Worm (Caenorhabditis elegans) whole organism, young adult: ENCODE measurements around the gene F31D5.2.

ENCODE experiments used
- B0019.2 ChIP-seq: fragments of 200-800 bp; sonication (Bioruptor generic); conservative IDR thresholded peaks from 2 replicates; pipeline ENCODE4 v1.3.6; 2022; ENCODE audit warnings: missing genetic modification reagents, missing genetic modification characterization, missing compliant biosample characterization
- F22D6.2 ChIP-seq: sonication (generic microtip); optimal IDR thresholded peaks from 2 replicates; lab custom pipeline; 2016; ENCODE audit warnings: mild to moderate bottlenecking, missing genetic modification characterization, missing compliant biosample characterization
- F37B4.10 ChIP-seq: fragments of 200-800 bp; sonication (Bioruptor generic); IDR thresholded peaks from 2 replicates; pipeline ENCODE4 v1.3.6; 2022; ENCODE audit warnings: missing genetic modification characterization, missing compliant biosample characterization
- Y53F4B.3 ChIP-seq: fragments of 200-800 bp; sonication (Bioruptor generic); IDR thresholded peaks from 2 replicates; pipeline ENCODE4 v1.3.6; 2022; ENCODE audit warnings: missing genetic modification reagents, missing genetic modification characterization, missing compliant biosample characterization
- Y56A3A.18 ChIP-seq: fragments of 200-800 bp; sonication (Bioruptor generic); IDR thresholded peaks from 2 replicates; pipeline ENCODE4 v1.3.6; 2022; ENCODE audit warnings: missing genetic modification reagents, missing genetic modification characterization, missing compliant biosample characterization
- Y79H2A.3 ChIP-seq: fragments of 200-800 bp; sonication (Bioruptor generic); conservative IDR thresholded peaks from 2 replicates; pipeline ENCODE4 v1.3.6; 2022; ENCODE audit warnings: missing genetic modification reagents, missing genetic modification characterization, missing compliant biosample characterization
- ama-1 ChIP-seq, 3 experiments: fragments of 150-350 bp in 1 of 3; sonication (generic microtip) in 2 of 3; optimal IDR thresholded peaks; 2 replicates each; lab custom pipeline; 2014 to 2018; ENCODE audit warnings: missing biosample characterization in 2 of 3, missing genetic modification characterization in 2 of 3, missing genetic modification reagents in 2 of 3
- atf-7 ChIP-seq: sonication (generic microtip); optimal IDR thresholded peaks from 2 replicates; lab custom pipeline; 2017; ENCODE audit warnings: mild to moderate bottlenecking, missing genetic modification characterization, missing compliant biosample characterization
- athp-1 ChIP-seq: sonication (generic microtip); optimal IDR thresholded peaks from 2 replicates; lab custom pipeline; 2017; ENCODE audit warnings: mild to moderate bottlenecking, missing genetic modification characterization, missing compliant biosample characterization
- attf-6 ChIP-seq: fragments of 200-800 bp; sonication (Bioruptor generic); IDR thresholded peaks from 2 replicates; pipeline ENCODE4 v1.3.6; 2022; ENCODE audit warnings: missing genetic modification reagents, missing genetic modification characterization, missing compliant biosample characterization
- bed-1 ChIP-seq: fragments of 200-800 bp; sonication (Bioruptor generic); IDR thresholded peaks from 2 replicates; pipeline ENCODE4 v1.3.6; 2022; ENCODE audit warnings: missing genetic modification reagents, missing genetic modification characterization, missing compliant biosample characterization
- ccch-3 ChIP-seq: fragments of 200-800 bp; sonication (Bioruptor generic); optimal IDR thresholded peaks from 2 replicates; lab custom pipeline; 2018; ENCODE audit warnings: mild to moderate bottlenecking, missing genetic modification characterization, missing compliant biosample characterization
- cebp-1 ChIP-seq, 2 experiments: fragments of 200-800 bp in 1 of 2; sonication (Bioruptor generic) in 1 of 2; sonication (generic microtip) in 1 of 2; IDR thresholded peaks in 1 of 2; optimal IDR thresholded peaks in 1 of 2; 2 replicates each; pipeline versions ENCODE4 v1.3.6 to Lab custom; 2017 to 2022; ENCODE audit warnings: missing compliant biosample characterization in 2 of 2, missing genetic modification characterization in 2 of 2, mild to moderate bottlenecking in 1 of 2, missing genetic modification reagents in 1 of 2, moderate library complexity in 1 of 2
- cebp-2 ChIP-seq: fragments of 200-800 bp; sonication (Bioruptor generic); IDR thresholded peaks from 2 replicates; pipeline ENCODE4 v1.3.6; 2022; ENCODE audit warnings: missing genetic modification characterization, missing compliant biosample characterization
- ceh-40 ChIP-seq: fragments of 200-800 bp; sonication (Bioruptor generic); IDR thresholded peaks from 2 replicates; pipeline ENCODE4 v1.3.6; 2022; ENCODE audit warnings: missing genetic modification characterization, missing compliant biosample characterization
- ceh-58 ChIP-seq: fragments of 200-800 bp; sonication (Bioruptor generic); IDR thresholded peaks from 2 replicates; pipeline ENCODE4 v1.3.6; 2022; ENCODE audit warnings: missing genetic modification characterization, missing compliant biosample characterization
- ceh-79 ChIP-seq: sonication (generic microtip); optimal IDR thresholded peaks from 2 replicates; lab custom pipeline; 2017; ENCODE audit warnings: mild to moderate bottlenecking, missing genetic modification characterization, missing compliant biosample characterization
- dpl-1 ChIP-seq: fragments of 150-350 bp; optimal IDR thresholded peaks from 2 replicates; lab custom pipeline; 2014; ENCODE audit warnings: missing biosample characterization, missing genetic modification reagents, missing genetic modification characterization
- efl-1 ChIP-seq: fragments of 150-350 bp; optimal IDR thresholded peaks from 2 replicates; lab custom pipeline; 2014; ENCODE audit warnings: missing biosample characterization, missing genetic modification reagents, missing genetic modification characterization
- egl-18 ChIP-seq: fragments of 200-800 bp; sonication (Bioruptor generic); IDR thresholded peaks from 2 replicates; pipeline ENCODE4 v1.3.6; 2022; ENCODE audit warnings: missing genetic modification reagents, missing genetic modification characterization, missing compliant biosample characterization
- egl-44 ChIP-seq: fragments of 200-800 bp; sonication (Bioruptor generic); IDR thresholded peaks from 2 replicates; pipeline ENCODE4 v1.3.6; 2022; ENCODE audit warnings: missing genetic modification reagents, missing genetic modification characterization, missing compliant biosample characterization
- egrh-3 ChIP-seq: fragments of 200-800 bp; sonication (Bioruptor generic); IDR thresholded peaks from 2 replicates; pipeline ENCODE4 v1.3.6; 2022; ENCODE audit warnings: missing genetic modification reagents, missing genetic modification characterization, missing compliant biosample characterization
- ekl-4 ChIP-seq: fragments of 200-800 bp; sonication (Bioruptor generic); IDR thresholded peaks from 2 replicates; pipeline ENCODE4 v1.3.6; 2022; ENCODE audit warnings: missing genetic modification reagents, missing genetic modification characterization, missing compliant biosample characterization
- fkh-3 ChIP-seq: sonication (generic microtip); optimal IDR thresholded peaks from 2 replicates; lab custom pipeline; 2016; ENCODE audit warnings: mild to moderate bottlenecking, missing genetic modification characterization, missing compliant biosample characterization
- hlh-12 ChIP-seq: sonication (generic microtip); optimal IDR thresholded peaks from 2 replicates; lab custom pipeline; 2016; ENCODE audit warnings: missing genetic modification characterization, missing compliant biosample characterization
- hmg-1.2 ChIP-seq: fragments of 200-800 bp; sonication (Bioruptor generic); IDR thresholded peaks from 2 replicates; pipeline ENCODE4 v1.3.6; 2022; ENCODE audit warnings: missing genetic modification reagents, missing genetic modification characterization, missing compliant biosample characterization
- hsf-1 ChIP-seq: fragments of 200-800 bp; sonication (Bioruptor generic); IDR thresholded peaks from 2 replicates; pipeline ENCODE4 v1.3.6; 2022; ENCODE audit warnings: missing genetic modification reagents, missing genetic modification characterization, missing compliant biosample characterization
- lag-1 ChIP-seq: fragments of 200-800 bp; sonication (Bioruptor generic); IDR thresholded peaks from 2 replicates; pipeline ENCODE4 v1.3.6; 2022; ENCODE audit warnings: missing genetic modification reagents, missing genetic modification characterization, missing compliant biosample characterization
- let-526 ChIP-seq: fragments of 200-800 bp; sonication (Bioruptor generic); IDR thresholded peaks from 2 replicates; pipeline ENCODE4 v1.3.6; 2022; ENCODE audit warnings: missing genetic modification reagents, missing genetic modification characterization, missing compliant biosample characterization
- lin-35 ChIP-seq, 3 experiments: fragments of 150-350 bp in 2 of 3; sonication (generic microtip) in 1 of 3; optimal IDR thresholded peaks; 2 replicates each; lab custom pipeline; 2014 to 2018; ENCODE audit warnings: missing biosample characterization in 3 of 3, missing genetic modification characterization in 3 of 3, missing genetic modification reagents in 3 of 3
- lin-54 ChIP-seq: fragments of 200-800 bp; sonication (Bioruptor generic); optimal IDR thresholded peaks from 2 replicates; lab custom pipeline; 2018; ENCODE audit warnings: mild to moderate bottlenecking, missing genetic modification characterization, missing compliant biosample characterization
- lir-1 ChIP-seq: fragments of 200-800 bp; sonication (Bioruptor generic); conservative IDR thresholded peaks from 2 replicates; pipeline ENCODE4 v1.3.6; 2022; ENCODE audit warnings: missing genetic modification reagents, missing genetic modification characterization, missing compliant biosample characterization
- lsl-1 ChIP-seq: fragments of 200-800 bp; sonication (Bioruptor generic); optimal IDR thresholded peaks from 2 replicates; lab custom pipeline; 2018; ENCODE audit warnings: mild to moderate bottlenecking, missing genetic modification characterization, moderate library complexity, missing compliant biosample characterization
- madf-10 ChIP-seq: sonication (generic microtip); optimal IDR thresholded peaks from 2 replicates; lab custom pipeline; 2016; ENCODE audit warnings: mild to moderate bottlenecking, missing genetic modification characterization, missing compliant biosample characterization
- madf-3 ChIP-seq: fragments of 200-800 bp; sonication (Bioruptor generic); IDR thresholded peaks from 2 replicates; pipeline ENCODE4 v1.3.6; 2022; ENCODE audit warnings: missing genetic modification reagents, missing genetic modification characterization, missing compliant biosample characterization
- madf-8 ChIP-seq: fragments of 200-800 bp; sonication (Bioruptor generic); conservative IDR thresholded peaks from 2 replicates; pipeline ENCODE4 v1.3.6; 2022; ENCODE audit warnings: missing genetic modification reagents, missing genetic modification characterization, missing compliant biosample characterization
- mcd-1 ChIP-seq: fragments of 200-800 bp; sonication (Bioruptor generic); IDR thresholded peaks from 2 replicates; pipeline ENCODE4 v1.3.6; 2022; ENCODE audit warnings: missing genetic modification reagents, missing genetic modification characterization, missing compliant biosample characterization
- mes-4 ChIP-seq: sonication (generic microtip); optimal IDR thresholded peaks from 2 replicates; lab custom pipeline; 2016; ENCODE audit warnings: missing genotype, missing genetic modification characterization, missing compliant biosample characterization
- nfya-1 ChIP-seq: sonication (generic microtip); optimal IDR thresholded peaks from 2 replicates; lab custom pipeline; 2017; ENCODE audit warnings: antibody characterized with exemption, missing compliant biosample characterization, missing genetic modification characterization, borderline replicate concordance; ENCODE audit not compliant: insufficient read depth
- nfyb-1 ChIP-seq: fragments of 200-800 bp; sonication (Bioruptor generic); IDR thresholded peaks from 2 replicates; pipeline ENCODE4 v1.3.6; 2022; ENCODE audit warnings: missing genetic modification reagents, missing genetic modification characterization, missing compliant biosample characterization
- nhr-80 ChIP-seq: sonication (generic microtip); optimal IDR thresholded peaks from 2 replicates; lab custom pipeline; 2016; ENCODE audit warnings: missing genetic modification characterization, missing compliant biosample characterization
- repo-1 ChIP-seq: sonication (generic microtip); optimal IDR thresholded peaks from 2 replicates; lab custom pipeline; 2017; ENCODE audit warnings: mild to moderate bottlenecking, missing genetic modification characterization, missing compliant biosample characterization
- sdz-38 ChIP-seq: sonication (generic microtip); optimal IDR thresholded peaks from 2 replicates; lab custom pipeline; 2016; ENCODE audit warnings: missing genotype, missing genetic modification characterization, missing compliant biosample characterization
- snpc-1.1 ChIP-seq: sonication (generic microtip); optimal IDR thresholded peaks from 2 replicates; lab custom pipeline; 2017; ENCODE audit warnings: missing genetic modification characterization, mild to moderate bottlenecking, missing compliant biosample characterization, antibody characterized with exemption, moderate library complexity, missing genotype, missing genetic modification reagents; ENCODE audit not compliant: insufficient read depth
- somi-1 ChIP-seq: fragments of 200-800 bp; sonication (Bioruptor generic); optimal IDR thresholded peaks from 2 replicates; lab custom pipeline; 2018; ENCODE audit warnings: mild to moderate bottlenecking, missing genetic modification characterization, missing compliant biosample characterization
- sptf-2 ChIP-seq: fragments of 200-800 bp; sonication (Bioruptor generic); optimal IDR thresholded peaks from 2 replicates; lab custom pipeline; 2018; ENCODE audit warnings: mild to moderate bottlenecking, missing genetic modification characterization, missing compliant biosample characterization
- xnd-1 ChIP-seq: sonication (generic microtip); optimal IDR thresholded peaks from 2 replicates; lab custom pipeline; 2016; ENCODE audit warnings: missing genotype, missing genetic modification reagents, missing genetic modification characterization, missing compliant biosample characterization
- ztf-28 ChIP-seq: fragments of 200-800 bp; sonication (Bioruptor generic); IDR thresholded peaks from 2 replicates; pipeline ENCODE4 v1.3.6; 2022; ENCODE audit warnings: missing genetic modification reagents, missing genetic modification characterization, missing compliant biosample characterization
- ztf-3 ChIP-seq: fragments of 200-800 bp; sonication (Bioruptor generic); optimal IDR thresholded peaks from 2 replicates; lab custom pipeline; 2018; ENCODE audit warnings: mild to moderate bottlenecking, missing genetic modification characterization, missing compliant biosample characterization

The F31D5.2 gene

ce11 chrII:4226598-4227096 is 11.2 kb downstream of the F31D5.2 start, which contains the start of gene C16A11.4:
Gene C16A11.4, plus strand, starts transcription at chrII:4227046.
- no peak for TF ChIP-seq madf-3 (GFP tag; lab: Robert Waterston, UW)
- TF ChIP-seq nfyb-1, result no peak
- TF ChIP-seq ztf-28 (GFP tag; lab: Robert Waterston, UW), result no peak
- TF ChIP-seq Y53F4B.3 (GFP tag; lab: Robert Waterston, UW), result no peak
- no peak for TF ChIP-seq egrh-3 (GFP tag; lab: Robert Waterston, UW)
- no peak for TF ChIP-seq cebp-1 (GFP tag; IDR thresholded peaks at IDR 0.05; lab: Robert Waterston, UW)
- no peak for TF ChIP-seq cebp-1 (tag; optimal IDR thresholded peaks at IDR 0.05; lab: Kevin White, UChicago)
- TF ChIP-seq hsf-1 (GFP tag; lab: Robert Waterston, UW), result no peak
- no peak for TF ChIP-seq lag-1 (GFP tag; lab: Robert Waterston, UW)
- TF ChIP-seq lir-1 (GFP tag; lab: Robert Waterston, UW), result no peak
- no peak for TF ChIP-seq let-526 (GFP tag; lab: Robert Waterston, UW)
- no peak for TF ChIP-seq mcd-1 (GFP tag; lab: Robert Waterston, UW)
- no peak for TF ChIP-seq Y56A3A.18 (GFP tag; lab: Robert Waterston, UW)
- no peak for TF ChIP-seq hmg-1.2 (GFP tag; lab: Robert Waterston, UW)
- TF ChIP-seq somi-1 (GFP tag; lab: Kevin White, UChicago), result no peak
- TF ChIP-seq cebp-2 (GFP tag; lab: Robert Waterston, UW), result no peak
- TF ChIP-seq hlh-12 (tag; lab: Kevin White, UChicago), result no peak
- no peak for TF ChIP-seq athp-1
- no peak for TF ChIP-seq atf-7 (tag; lab: Kevin White, UChicago)
- TF ChIP-seq fkh-3, result no peak
- no peak for TF ChIP-seq sptf-2 (GFP tag; lab: Kevin White, UChicago)
- TF ChIP-seq F22D6.2 (tag; lab: Kevin White, UChicago), result no peak
- no peak for TF ChIP-seq repo-1
- TF ChIP-seq ceh-58 (GFP tag; lab: Robert Waterston, UW), result no peak
- TF ChIP-seq egl-44 (GFP tag; lab: Robert Waterston, UW), result no peak
- peak; percentile 55 for TF ChIP-seq madf-8 (GFP tag; lab: Robert Waterston, UW)
- TF ChIP-seq F37B4.10 (GFP tag; lab: Robert Waterston, UW), result no peak
- no peak for TF ChIP-seq B0019.2 (GFP tag; lab: Robert Waterston, UW)
- TF ChIP-seq ama-1 (optimal IDR thresholded peaks at IDR 0.05; lab: Kevin White, UChicago), result no peak
- TF ChIP-seq ama-1 (GFP tag; optimal IDR thresholded peaks at IDR 0.05; lab: Kevin White, UChicago), result no peak
- TF ChIP-seq ceh-40 (GFP tag; lab: Robert Waterston, UW), result no peak
- TF ChIP-seq attf-6 (GFP tag; lab: Robert Waterston, UW), result no peak
- no peak for TF ChIP-seq madf-10 (tag; lab: Kevin White, UChicago)
- no peak for TF ChIP-seq snpc-1.1 (tag; lab: Kevin White, UChicago)
- no peak for TF ChIP-seq lin-35 (GFP tag; optimal IDR thresholded peaks at IDR 0.05; lab: Kevin White, UChicago)
- TF ChIP-seq dpl-1 (GFP tag; lab: Kevin White, UChicago), result no peak
- TF ChIP-seq nfya-1 (tag; lab: Kevin White, UChicago), result no peak
- no peak for TF ChIP-seq mes-4 (tag; lab: Kevin White, UChicago)
- peak; percentile 84 for TF ChIP-seq lsl-1 (GFP tag; lab: Kevin White, UChicago)
- no peak for TF ChIP-seq ccch-3
- no peak for TF ChIP-seq ekl-4
- peak; percentile 87 for TF ChIP-seq xnd-1 (tag; lab: Kevin White, UChicago)
- TF ChIP-seq ztf-3 (GFP tag; lab: Kevin White, UChicago), result no peak
- no peak for TF ChIP-seq egl-18 (GFP tag; lab: Robert Waterston, UW)
- no peak for TF ChIP-seq nhr-80 (tag; lab: Kevin White, UChicago)
- TF ChIP-seq lin-54 (GFP tag; lab: Kevin White, UChicago), result peak; percentile 52
- TF ChIP-seq sdz-38, result no peak
- TF ChIP-seq ceh-79 (tag; lab: Kevin White, UChicago), result no peak
- TF ChIP-seq bed-1 (GFP tag; lab: Robert Waterston, UW), result no peak
- TF ChIP-seq efl-1, result peak; percentile 41
- no peak for TF ChIP-seq Y79H2A.3 (GFP tag; lab: Robert Waterston, UW)
